Worm (Caenorhabditis elegans) whole organism, early embryonic: ENCODE measurements around the gene F38A5.2.

Experiments used
- B0310.2 ChIP-seq: sonication (generic microtip); optimal IDR thresholded peaks from 2 replicates; lab custom pipeline; 2016; ENCODE audit warnings: mild to moderate bottlenecking, missing genetic modification characterization, missing compliant biosample characterization
- F13C5.2 ChIP-seq: sonication (generic microtip); optimal IDR thresholded peaks from 2 replicates; lab custom pipeline; 2017; ENCODE audit warnings: mild to moderate bottlenecking, missing genetic modification characterization, inconsistent platforms, missing compliant biosample characterization
- aly-1 ChIP-seq: sonication (generic microtip); optimal IDR thresholded peaks from 2 replicates; lab custom pipeline; 2016; ENCODE audit warnings: missing genetic modification characterization, missing compliant biosample characterization
- ama-1 ChIP-seq: fragments of 150-350 bp; optimal IDR thresholded peaks from 2 replicates; lab custom pipeline; 2014
- ceh-13 ChIP-seq: fragments of 200-800 bp; sonication (Bioruptor generic); optimal IDR thresholded peaks from 2 replicates; lab custom pipeline; 2018; ENCODE audit warnings: mild to moderate bottlenecking, missing genetic modification characterization, missing compliant biosample characterization
- ceh-36 ChIP-seq: sonication (generic microtip); optimal IDR thresholded peaks from 2 replicates; lab custom pipeline; 2016; ENCODE audit warnings: missing genetic modification characterization, inconsistent platforms, missing compliant biosample characterization
- ets-7 ChIP-seq: sonication (generic microtip); optimal IDR thresholded peaks from 2 replicates; lab custom pipeline; 2016; ENCODE audit warnings: missing genotype, missing genetic modification characterization, missing compliant biosample characterization
- flt-1 ChIP-seq: fragments of 200-800 bp; sonication (Bioruptor generic); IDR thresholded peaks from 2 replicates; pipeline ENCODE4 v1.3.6; 2022; ENCODE audit warnings: missing genetic modification characterization, missing compliant biosample characterization
- hmbx-1 ChIP-seq: sonication (generic microtip); optimal IDR thresholded peaks from 2 replicates; lab custom pipeline; 2016; ENCODE audit warnings: mild to moderate bottlenecking, missing genetic modification characterization, missing compliant biosample characterization
- hmg-4 ChIP-seq: fragments of 200-800 bp; sonication (Bioruptor generic); optimal IDR thresholded peaks from 2 replicates; lab custom pipeline; 2018; ENCODE audit warnings: mild to moderate bottlenecking, missing genetic modification characterization, missing compliant biosample characterization
- hnd-1 ChIP-seq: sonication (generic microtip); optimal IDR thresholded peaks from 2 replicates; lab custom pipeline; 2016; ENCODE audit warnings: missing genetic modification characterization, missing compliant biosample characterization
- pes-1 ChIP-seq: fragments of 200-800 bp; sonication (Bioruptor generic); IDR thresholded peaks from 2 replicates; pipeline ENCODE4 v1.3.6; 2022; ENCODE audit warnings: missing genetic modification reagents, missing genetic modification characterization, missing compliant biosample characterization
- scrt-1 ChIP-seq: fragments of 200-800 bp; sonication (Bioruptor generic); IDR thresholded peaks from 2 replicates; pipeline ENCODE4 v1.3.6; 2022; ENCODE audit warnings: missing genetic modification characterization, missing compliant biosample characterization
- sea-1 ChIP-seq: fragments of 200-800 bp; sonication (Bioruptor generic); conservative IDR thresholded peaks from 2 replicates; pipeline ENCODE4 v1.3.6; 2022; ENCODE audit warnings: missing genetic modification characterization, missing compliant biosample characterization
- tbx-11 ChIP-seq: fragments of 200-800 bp; sonication (Bioruptor generic); IDR thresholded peaks from 2 replicates; pipeline ENCODE4 v1.3.6; 2022; ENCODE audit warnings: missing genetic modification characterization, missing compliant biosample characterization
- tbx-37 ChIP-seq: fragments of 200-800 bp; sonication (Bioruptor generic); conservative IDR thresholded peaks from 2 replicates; pipeline ENCODE4 v1.3.6; 2022; ENCODE audit warnings: missing genetic modification reagents, missing genetic modification characterization, missing compliant biosample characterization
- tra-4 ChIP-seq: sonication (generic microtip); optimal IDR thresholded peaks from 2 replicates; lab custom pipeline; 2017; ENCODE audit warnings: missing genetic modification characterization, missing compliant biosample characterization

Gene F38A5.2

ce11 chrIV:6582604-6583003, 2.6 kb downstream of the F38A5.2 start, which contains the start of gene odr-8:
TSS of gene odr-8 (minus strand) at chrIV:6582704.
- TF ChIP-seq ceh-36 (tag; lab: Kevin White, UChicago) (no peak), ama-1 (lab: Kevin White, UChicago) (no peak), flt-1 (GFP tag; lab: Robert Waterston, UW) (no peak), tbx-11 (GFP tag; lab: Robert Waterston, UW) (no peak), hnd-1 (tag; lab: Kevin White, UChicago) (no peak), sea-1 (GFP tag; lab: Robert Waterston, UW) (no peak), aly-1 (tag; lab: Kevin White, UChicago) (no peak), B0310.2 (tag; lab: Kevin White, UChicago) (no peak), ceh-13 (GFP tag; lab: Kevin White, UChicago) (no peak), hmbx-1 (tag; lab: Kevin White, UChicago) (no peak), F13C5.2 (tag; lab: Kevin White, UChicago) (no peak), tra-4 (tag; lab: Kevin White, UChicago) (no peak), scrt-1 (GFP tag; lab: Robert Waterston, UW) (no peak)

DNA sequence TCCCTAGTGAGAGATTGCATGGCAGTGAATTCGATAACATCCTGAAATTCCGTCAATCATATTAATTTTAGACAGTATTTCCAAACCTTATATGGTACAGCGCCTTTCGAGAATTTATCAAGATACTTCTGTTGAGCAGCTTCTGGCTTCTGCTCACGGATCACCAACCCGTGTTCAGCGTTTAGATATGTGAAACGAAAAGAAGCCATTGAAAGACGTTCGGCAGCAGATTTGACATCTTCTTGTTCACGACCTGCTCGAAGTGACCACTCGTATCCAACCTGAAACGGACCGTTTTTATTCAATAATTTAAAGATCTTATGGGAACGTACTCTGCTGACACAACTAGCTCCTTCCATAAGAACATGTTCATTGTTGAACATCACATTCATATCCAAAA, 3.5 kb downstream of the F38A5.2 start:
- TF ChIP-seq sea-1 (GFP tag; lab: Robert Waterston, UW), result no peak
- no peak for TF ChIP-seq ceh-36 (tag; lab: Kevin White, UChicago)
- TF ChIP-seq ama-1 (lab: Kevin White, UChicago), result no peak
- TF ChIP-seq flt-1 (GFP tag; lab: Robert Waterston, UW), result no peak
- TF ChIP-seq F13C5.2 (tag; lab: Kevin White, UChicago), result no peak
- no peak for TF ChIP-seq ets-7 (tag; lab: Kevin White, UChicago)
- no peak for TF ChIP-seq tbx-37 (GFP tag; lab: Robert Waterston, UW)
- TF ChIP-seq hnd-1 (tag; lab: Kevin White, UChicago), result no peak
- no peak for TF ChIP-seq pes-1
- TF ChIP-seq scrt-1 (GFP tag; lab: Robert Waterston, UW), result no peak
- TF ChIP-seq hmg-4 (GFP tag; lab: Kevin White, UChicago), result no peak
- no peak for TF ChIP-seq B0310.2 (tag; lab: Kevin White, UChicago)
- TF ChIP-seq tra-4 (tag; lab: Kevin White, UChicago), result no peak
- no peak for TF ChIP-seq hmbx-1 (tag; lab: Kevin White, UChicago)
- TF ChIP-seq tbx-11 (GFP tag; lab: Robert Waterston, UW), result no peak

DNA sequence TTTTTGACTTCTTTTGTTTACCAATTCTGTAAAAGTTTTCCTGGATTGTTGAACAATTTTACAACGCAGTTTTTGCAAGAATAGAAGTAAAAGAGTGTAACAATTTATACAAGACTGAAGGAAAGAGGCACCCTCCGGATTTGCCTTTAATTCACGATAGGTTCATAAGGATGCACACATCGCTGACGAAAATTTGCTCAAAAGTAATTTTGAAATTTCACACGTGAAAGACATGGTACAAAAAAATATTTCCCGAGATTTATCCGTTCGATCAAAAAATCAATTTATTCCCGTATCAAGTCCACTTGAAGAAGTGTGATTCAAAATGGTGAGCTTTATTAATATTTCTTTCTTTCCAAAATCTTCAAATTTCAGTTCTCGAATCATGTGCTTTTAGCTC, 7.3 kb downstream of the F38A5.2 start, which contains the start of gene C43G2.3:
Gene C43G2.3, plus strand, starts transcription at position 301 of the 400 bp plus-strand sequence.
- TF ChIP-seq flt-1 (GFP tag; lab: Robert Waterston, UW), result no peak
- TF ChIP-seq hmg-4 (GFP tag; lab: Kevin White, UChicago), result no peak
- TF ChIP-seq sea-1 (GFP tag; lab: Robert Waterston, UW), result no peak

- TF ChIP-seq ets-7 (tag; lab: Kevin White, UChicago) (no peak), tra-4 (tag; lab: Kevin White, UChicago) (no peak), ceh-36 (tag; lab: Kevin White, UChicago) (no peak), scrt-1 (GFP tag; lab: Robert Waterston, UW) (no peak), tbx-37 (GFP tag; lab: Robert Waterston, UW) (no peak), hmg-4 (GFP tag; lab: Kevin White, UChicago) (no peak), pes-1 (no peak), ceh-13 (GFP tag; lab: Kevin White, UChicago) (no peak), tbx-11 (GFP tag; lab: Robert Waterston, UW) (no peak), sea-1 (GFP tag; lab: Robert Waterston, UW) (no peak), F13C5.2 (tag; lab: Kevin White, UChicago) (no peak), hnd-1 (tag; lab: Kevin White, UChicago) (no peak), flt-1 (GFP tag; lab: Robert Waterston, UW) (no peak), aly-1 (tag; lab: Kevin White, UChicago) (no peak), ama-1 (lab: Kevin White, UChicago) (no peak), B0310.2 (tag; lab: Kevin White, UChicago) (no peak)
Measured at ce11 chrIV:6576728-6577101, 8.5 kb downstream of the F38A5.2 start.

DNA sequence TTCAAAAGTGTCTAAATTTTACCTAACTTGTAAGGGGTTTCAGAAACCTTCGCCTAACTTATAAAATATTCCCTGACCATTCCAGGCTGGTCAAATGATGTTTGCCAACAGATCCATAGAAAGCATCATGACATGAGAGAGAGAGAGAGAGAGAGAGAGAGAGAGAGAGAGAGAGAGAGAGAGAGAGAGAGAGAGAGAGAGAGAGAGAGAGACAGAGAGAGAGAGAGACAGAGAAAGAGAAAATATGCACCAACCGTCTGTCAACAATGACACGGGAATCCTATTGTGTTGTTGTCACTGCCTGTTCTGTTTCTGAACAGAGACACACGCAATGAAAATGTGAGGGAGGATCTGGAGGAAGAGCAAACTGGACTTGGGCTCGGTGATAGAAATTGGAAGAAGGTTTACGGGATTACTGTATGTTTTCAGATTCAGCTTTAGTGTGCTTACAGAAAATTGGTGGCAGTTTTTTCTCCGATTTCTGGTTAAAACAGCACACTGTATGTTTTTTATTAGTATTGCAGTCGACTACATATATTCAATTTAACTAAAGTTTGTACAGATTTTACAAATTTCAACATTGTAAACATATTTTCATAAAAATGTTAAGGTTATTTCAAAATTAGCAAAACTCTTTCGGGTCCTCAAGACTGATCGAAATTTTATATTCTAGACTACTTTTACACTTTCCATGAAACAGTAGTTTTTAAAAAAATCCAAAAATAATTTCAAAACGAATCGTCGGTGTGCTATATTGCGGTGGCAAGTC, 9.1 kb downstream of the F38A5.2 start:
- TF ChIP-seq tbx-11 (GFP tag; lab: Robert Waterston, UW), result no peak

DNA sequence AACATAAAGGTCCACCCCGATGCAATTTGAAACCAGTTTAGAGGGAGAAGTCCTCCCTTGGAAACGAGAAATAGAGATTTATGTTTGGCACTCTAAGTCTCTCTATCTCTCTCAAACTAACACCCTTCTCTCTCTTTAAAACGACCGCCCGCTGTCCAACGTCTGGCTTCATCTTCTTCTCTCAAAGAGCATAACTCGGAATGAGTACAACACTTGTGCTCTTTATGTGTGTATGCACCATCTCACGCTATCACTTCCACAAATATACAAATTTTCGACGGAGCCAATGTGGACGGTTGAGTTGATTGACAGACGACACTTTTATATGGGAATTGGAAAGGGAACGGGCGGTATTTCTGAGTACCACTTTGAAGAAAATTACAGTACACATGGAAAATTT, 10.9 kb downstream of the F38A5.2 start:
- no peak for TF ChIP-seq ceh-36 (tag; lab: Kevin White, UChicago)
- TF ChIP-seq sea-1 (GFP tag; lab: Robert Waterston, UW), result no peak
- no peak for TF ChIP-seq hnd-1 (tag; lab: Kevin White, UChicago)

DNA sequence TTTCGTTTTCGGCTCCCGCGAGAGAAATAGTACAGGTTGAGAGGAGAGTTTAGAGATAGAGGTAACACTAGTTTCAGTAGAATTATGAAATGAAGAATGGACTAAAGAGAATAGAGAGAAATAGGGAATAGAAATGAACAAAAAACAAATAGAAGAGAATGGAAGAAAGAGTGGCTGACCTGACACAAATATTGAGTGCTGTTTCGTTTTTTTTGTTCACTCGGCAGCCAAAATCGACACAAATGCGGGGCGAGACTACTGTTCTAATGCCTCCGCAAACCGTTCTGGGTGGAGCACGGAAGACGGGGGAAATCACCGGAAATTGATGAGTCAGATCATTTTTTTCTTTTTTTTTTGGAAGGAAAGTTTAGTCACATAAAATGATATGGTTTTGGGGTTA, 12.5 kb downstream of the F38A5.2 start:
- TF ChIP-seq ceh-36 (tag; lab: Kevin White, UChicago) (no peak), flt-1 (GFP tag; lab: Robert Waterston, UW) (no peak), hmg-4 (GFP tag; lab: Kevin White, UChicago) (no peak), aly-1 (tag; lab: Kevin White, UChicago) (no peak), tbx-11 (GFP tag; lab: Robert Waterston, UW) (no peak)

DNA sequence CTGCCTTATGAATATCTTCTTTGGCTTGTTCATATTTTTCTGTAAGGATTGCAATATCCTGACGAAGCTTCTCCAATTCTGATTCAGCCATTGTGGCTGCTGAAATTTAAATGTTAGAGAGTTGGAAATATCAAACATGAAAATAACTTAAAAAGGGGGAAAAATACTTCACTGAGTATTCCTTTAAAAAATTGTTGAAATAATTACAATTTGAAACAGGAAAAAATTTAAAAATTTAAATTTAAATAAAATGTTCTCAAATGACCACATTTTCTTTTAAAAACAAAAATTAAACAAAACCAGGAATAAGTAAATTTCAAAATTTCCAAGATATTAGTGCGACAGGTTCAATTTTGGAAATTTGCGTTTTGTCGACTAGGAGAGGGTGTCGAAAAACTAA, 13.0 kb downstream of the F38A5.2 start, which contains the start of gene bicd-1:
Gene bicd-1, minus strand, starts transcription at position 101 of the 400 bp plus-strand sequence.
- TF ChIP-seq scrt-1 (GFP tag; lab: Robert Waterston, UW) (no peak), hnd-1 (tag; lab: Kevin White, UChicago) (no peak), B0310.2 (tag; lab: Kevin White, UChicago) (no peak), F13C5.2 (tag; lab: Kevin White, UChicago) (no peak), ets-7 (tag; lab: Kevin White, UChicago) (no peak), sea-1 (GFP tag; lab: Robert Waterston, UW) (no peak), tbx-11 (GFP tag; lab: Robert Waterston, UW) (no peak), ceh-13 (GFP tag; lab: Kevin White, UChicago) (no peak), tra-4 (tag; lab: Kevin White, UChicago) (no peak), ama-1 (lab: Kevin White, UChicago) (no peak), ceh-36 (tag; lab: Kevin White, UChicago) (no peak), hmg-4 (GFP tag; lab: Kevin White, UChicago) (no peak), pes-1 (no peak), hmbx-1 (tag; lab: Kevin White, UChicago) (no peak), flt-1 (GFP tag; lab: Robert Waterston, UW) (no peak), aly-1 (tag; lab: Kevin White, UChicago) (no peak), tbx-37 (GFP tag; lab: Robert Waterston, UW) (no peak)
